Fruit fly (Drosophila melanogaster): ENCODE data around the gene Vps2.

Gene Vps2

dm6 chr3R:26024596-26025213, 27.9 kb upstream of the Vps2 start:
- no peak for TF ChIP-seq CG9948 (tag; optimal IDR thresholded peaks at IDR 0.05)
- TF ChIP-seq CG14655 (GFP tag; optimal IDR thresholded peaks at IDR 0.05): no peak
- TF ChIP-seq CG32121 (GFP tag; IDR thresholded peaks at IDR 0.05): no peak
- no peak for TF ChIP-seq EcR (GFP tag; optimal IDR thresholded peaks at IDR 0.05)
- no peak for TF ChIP-seq CG8301 (tag; optimal IDR thresholded peaks at IDR 0.05)
- no peak for TF ChIP-seq fd96Ca (GFP tag; IDR thresholded peaks at IDR 0.05)
- TF ChIP-seq CG4496 (GFP tag; IDR thresholded peaks at IDR 0.05): no peak
- no peak for TF ChIP-seq CG8159 (tag; optimal IDR thresholded peaks at IDR 0.05)
- TF ChIP-seq CG13204 (GFP tag; optimal IDR thresholded peaks at IDR 0.05): no peak
- no peak for TF ChIP-seq CG17806 (tag; optimal IDR thresholded peaks at IDR 0.05)
- no peak for TF ChIP-seq Snoo (tag; optimal IDR thresholded peaks at IDR 0.05)
- TF ChIP-seq CG15710 (tag; optimal IDR thresholded peaks at IDR 0.05): no peak
- no peak for TF ChIP-seq Pif1B (GFP tag; optimal IDR thresholded peaks at IDR 0.05)
- no peak for TF ChIP-seq Ets98B (GFP tag; IDR thresholded peaks at IDR 0.05)
- TF ChIP-seq CG10348 (GFP tag; IDR thresholded peaks at IDR 0.05): no peak
- no peak for TF ChIP-seq D1 (tag; optimal IDR thresholded peaks at IDR 0.05)
- TF ChIP-seq CG34367 (tag; optimal IDR thresholded peaks at IDR 0.05): no peak
- no peak for TF ChIP-seq CG12605 (GFP tag; IDR thresholded peaks at IDR 0.05)
- no peak for TF ChIP-seq gl (tag; optimal IDR thresholded peaks at IDR 0.05)

- no peak for TF ChIP-seq CG13204 (GFP tag; optimal IDR thresholded peaks at IDR 0.05)
- TF ChIP-seq fd96Ca (GFP tag; IDR thresholded peaks at IDR 0.05): no peak
- TF ChIP-seq Snoo (tag; optimal IDR thresholded peaks at IDR 0.05): no peak
- TF ChIP-seq CG8301 (tag; optimal IDR thresholded peaks at IDR 0.05): no peak
- TF ChIP-seq CG14655 (GFP tag; optimal IDR thresholded peaks at IDR 0.05): no peak
- TF ChIP-seq CG10348 (GFP tag; IDR thresholded peaks at IDR 0.05): no peak
- TF ChIP-seq CG17806 (tag; optimal IDR thresholded peaks at IDR 0.05): no peak
- TF ChIP-seq CG34367 (tag; optimal IDR thresholded peaks at IDR 0.05): no peak
- TF ChIP-seq D1 (tag; optimal IDR thresholded peaks at IDR 0.05): no peak
- TF ChIP-seq CG12605 (GFP tag; IDR thresholded peaks at IDR 0.05): no peak
- TF ChIP-seq CG4496 (GFP tag; IDR thresholded peaks at IDR 0.05): no peak
- no peak for TF ChIP-seq CG9948 (tag; optimal IDR thresholded peaks at IDR 0.05)
- TF ChIP-seq Pif1B (GFP tag; optimal IDR thresholded peaks at IDR 0.05): no peak
- no peak for TF ChIP-seq Pif1A (GFP tag; optimal IDR thresholded peaks at IDR 0.05)
- TF ChIP-seq EcR (GFP tag; optimal IDR thresholded peaks at IDR 0.05): no peak
- TF ChIP-seq CG15710 (tag; optimal IDR thresholded peaks at IDR 0.05): no peak
- TF ChIP-seq CG32121 (GFP tag; IDR thresholded peaks at IDR 0.05): no peak
- no peak for TF ChIP-seq Ets98B (GFP tag; IDR thresholded peaks at IDR 0.05)
- no peak for TF ChIP-seq gl (tag; optimal IDR thresholded peaks at IDR 0.05)
Measured at dm6 chr3R:26026631-26027274, 25.9 kb upstream of the Vps2 start.

dm6 chr3R:26027903-26028302, 24.7 kb upstream of the Vps2 start:
- TF ChIP-seq Ets98B (GFP tag; IDR thresholded peaks at IDR 0.05) (no peak), CG13204 (GFP tag; optimal IDR thresholded peaks at IDR 0.05) (no peak), CG9948 (tag; optimal IDR thresholded peaks at IDR 0.05) (no peak), CG34367 (tag; optimal IDR thresholded peaks at IDR 0.05) (no peak), CG8159 (tag; optimal IDR thresholded peaks at IDR 0.05) (no peak), CG12605 (GFP tag; IDR thresholded peaks at IDR 0.05) (no peak)

- TF ChIP-seq CG4496 (GFP tag; IDR thresholded peaks at IDR 0.05): no peak
- TF ChIP-seq CG32121 (GFP tag; IDR thresholded peaks at IDR 0.05): no peak
- no peak for TF ChIP-seq CG13204 (GFP tag; optimal IDR thresholded peaks at IDR 0.05)
- TF ChIP-seq rn (GFP tag; IDR thresholded peaks at IDR 0.05): no peak
Measured at dm6 chr3R:26030562-26030961, 22.1 kb upstream of the Vps2 start.

- TF ChIP-seq EcR (GFP tag; optimal IDR thresholded peaks at IDR 0.05): peak; percentile 60
- TF ChIP-seq CG8301 (tag; optimal IDR thresholded peaks at IDR 0.05): no peak
- no peak for TF ChIP-seq CG9948 (tag; optimal IDR thresholded peaks at IDR 0.05)
- TF ChIP-seq CG32121 (GFP tag; IDR thresholded peaks at IDR 0.05): no peak
- no peak for TF ChIP-seq CG8159 (tag; optimal IDR thresholded peaks at IDR 0.05)
- TF ChIP-seq Snoo (tag; optimal IDR thresholded peaks at IDR 0.05): no peak
Measured at dm6 chr3R:26031968-26032610, 20.5 kb upstream of the Vps2 start.

- no peak for TF ChIP-seq CG34367 (tag; optimal IDR thresholded peaks at IDR 0.05)
- no peak for TF ChIP-seq Pif1B (GFP tag; optimal IDR thresholded peaks at IDR 0.05)
- no peak for TF ChIP-seq CG9948 (tag; optimal IDR thresholded peaks at IDR 0.05)
- TF ChIP-seq CG15710 (tag; optimal IDR thresholded peaks at IDR 0.05): no peak
- TF ChIP-seq CG10348 (GFP tag; IDR thresholded peaks at IDR 0.05): no peak
- no peak for TF ChIP-seq CG17806 (tag; optimal IDR thresholded peaks at IDR 0.05)
- no peak for TF ChIP-seq CG4496 (GFP tag; IDR thresholded peaks at IDR 0.05)
- no peak for TF ChIP-seq gl (tag; optimal IDR thresholded peaks at IDR 0.05)
- TF ChIP-seq D1 (tag; optimal IDR thresholded peaks at IDR 0.05): no peak
- no peak for TF ChIP-seq EcR (GFP tag; optimal IDR thresholded peaks at IDR 0.05)
- no peak for TF ChIP-seq CG13204 (GFP tag; optimal IDR thresholded peaks at IDR 0.05)
Measured at dm6 chr3R:26032611-26033001, 20.0 kb upstream of the Vps2 start.

Measured in whole organism, pupa.